Fruit fly (Drosophila melanogaster): ENCODE results near the gene CG10428.

CG10428 gene

dm6 chr2L:18936056-18936455, 12.6 kb upstream of the CG10428 start (continued):
- peak; percentile 96 for TF ChIP-seq Nf-YB (GFP tag; optimal IDR thresholded peaks at IDR 0.05)
- TF ChIP-seq CG10321 (GFP tag; IDR thresholded peaks at IDR 0.05), result peak; percentile 100
- no peak for TF ChIP-seq CG12104 (GFP tag; optimal IDR thresholded peaks at IDR 0.05)
- no peak for TF ChIP-seq CG8089 (GFP tag; optimal IDR thresholded peaks at IDR 0.05)
- peak; percentile 1 for TF ChIP-seq ash1 (GFP tag; optimal IDR thresholded peaks at IDR 0.05)
- no peak for TF ChIP-seq CG4328 (GFP tag; optimal IDR thresholded peaks at IDR 0.05)
- TF ChIP-seq jing (GFP tag; optimal IDR thresholded peaks at IDR 0.05), result peak; percentile 59
- peak; percentile 29; the same call in 1 of the 2 replicates for TF ChIP-seq stc (GFP tag; IDR thresholded peaks at IDR 0.05)
- 0 out of 2 replicates have a peak, but pooled peaks have one; percentile 20 for TF ChIP-seq CG17328 (GFP tag; IDR thresholded peaks at IDR 0.05)
- no peak for TF ChIP-seq Eip74EF (GFP tag; optimal IDR thresholded peaks at IDR 0.05)
- TF ChIP-seq usp (GFP tag; optimal IDR thresholded peaks at IDR 0.05), result no peak
- no peak for TF ChIP-seq Sry-δ (GFP tag; optimal IDR thresholded peaks at IDR 0.05)
- TF ChIP-seq croc (GFP tag; conservative IDR thresholded peaks at IDR 0.05), result no peak
- peak; percentile 95 for TF ChIP-seq Jarid2 (GFP tag; optimal IDR thresholded peaks at IDR 0.05)
- peak; percentile 42 for TF ChIP-seq ftz-f1 (GFP tag; optimal IDR thresholded peaks at IDR 0.05)
- TF ChIP-seq CG13287 (GFP tag; IDR thresholded peaks at IDR 0.05; ENCODE audit: partially characterized antibody), result peak; percentile 47; the same call in 1 of the 2 replicates
- TF ChIP-seq ci (GFP tag; IDR thresholded peaks at IDR 0.05), result peak; percentile 81
- TF ChIP-seq CG1529 (GFP tag; optimal IDR thresholded peaks at IDR 0.05), result no peak
- peak; percentile 36; the same call in 1 of the 2 replicates for TF ChIP-seq CG11247 (GFP tag; IDR thresholded peaks at IDR 0.05)
- peak; percentile 19 for TF ChIP-seq nmo (GFP tag; optimal IDR thresholded peaks at IDR 0.05)
- TF ChIP-seq BtbVII (GFP tag; optimal IDR thresholded peaks at IDR 0.05), result no peak
- TF ChIP-seq sqz (GFP tag; optimal IDR thresholded peaks at IDR 0.05), result no peak
- no peak for TF ChIP-seq CG33213 (GFP tag; optimal IDR thresholded peaks at IDR 0.05)
- no peak for TF ChIP-seq dimm (GFP tag; IDR thresholded peaks at IDR 0.05)
- peak; percentile 34; the same call in 1 of the 2 replicates for TF ChIP-seq bbx (GFP tag; IDR thresholded peaks at IDR 0.05; ENCODE audit: partially characterized antibody)
- TF ChIP-seq gcm2 (GFP tag; optimal IDR thresholded peaks at IDR 0.05), result no peak
- peak; percentile 48; the same call in 1 of the 2 replicates for TF ChIP-seq rib (GFP tag; IDR thresholded peaks at IDR 0.05)
- TF ChIP-seq pros (GFP tag; optimal IDR thresholded peaks at IDR 0.05), result no peak
- peak; percentile 6 for TF ChIP-seq HLHmδ (GFP tag; optimal IDR thresholded peaks at IDR 0.05)
- peak; percentile 9 for TF ChIP-seq twi (tag; optimal IDR thresholded peaks at IDR 0.05)
- TF ChIP-seq CG1024 (GFP tag; IDR thresholded peaks at IDR 0.05), result no peak
- 0 out of 2 replicates have a peak, but pooled peaks have one; percentile 28 for TF ChIP-seq Atf6 (GFP tag; IDR thresholded peaks at IDR 0.05)
- peak; percentile 5 for TF ChIP-seq CG8924 (tag; optimal IDR thresholded peaks at IDR 0.05)
- peak; percentile 61 for TF ChIP-seq stwl (tag; optimal IDR thresholded peaks at IDR 0.05)
- peak; percentile 60; the same call in 1 of the 3 replicates for TF ChIP-seq CG2199 (GFP tag; IDR thresholded peaks at IDR 0.05)
- TF ChIP-seq bowl (GFP tag; IDR thresholded peaks at IDR 0.05), result peak; percentile 45; the same call in 1 of the 2 replicates
- no peak for TF ChIP-seq CG6765 (GFP tag; optimal IDR thresholded peaks at IDR 0.05)
- TF ChIP-seq cad (GFP tag; optimal IDR thresholded peaks at IDR 0.05), result peak; percentile 49
- TF ChIP-seq CG16779 (GFP tag; IDR thresholded peaks at IDR 0.05), result no peak
- peak; percentile 30 for TF ChIP-seq CG3065 (GFP tag; optimal IDR thresholded peaks at IDR 0.05)
- TF ChIP-seq nerfin-1 (tag; optimal IDR thresholded peaks at IDR 0.05), result peak; percentile 15
- peak; percentile 98 for TF ChIP-seq Nf-YC (tag; optimal IDR thresholded peaks at IDR 0.05)
- peak; percentile 37; the same call in 1 of the 3 replicates for TF ChIP-seq otp (GFP tag; IDR thresholded peaks at IDR 0.05)
- no peak for TF ChIP-seq lov (optimal IDR thresholded peaks at IDR 0.05)
- 0 out of 3 replicates have a peak, but pooled peaks have one; percentile 29 for TF ChIP-seq lov (GFP tag; IDR thresholded peaks at IDR 0.05)
- peak; percentile 100 for TF ChIP-seq Adf1 (GFP tag; IDR thresholded peaks at IDR 0.05)
- peak; percentile 32; the same call in 1 of the 2 replicates for TF ChIP-seq sna (GFP tag; IDR thresholded peaks at IDR 0.05; ENCODE audit: partially characterized antibody)
- peak; percentile 28 for TF ChIP-seq cg (GFP tag; optimal IDR thresholded peaks at IDR 0.05)
- no peak for TF ChIP-seq CG16863 (GFP tag; optimal IDR thresholded peaks at IDR 0.05)
- TF ChIP-seq CG7271 (tag; optimal IDR thresholded peaks at IDR 0.05), result no peak
- TF ChIP-seq zfh1 (GFP tag; IDR thresholded peaks at IDR 0.05), result 0 out of 3 replicates have a peak, but pooled peaks have one; percentile 27
